Worm (Caenorhabditis elegans) whole organism, early embryonic: Measurements from ENCODE around the gene delm-1.

Source experiments
- ama-1 ChIP-seq: fragments of 150-350 bp; optimal IDR thresholded peaks from 2 replicates; lab custom pipeline; 2014
- ceh-13 ChIP-seq: fragments of 200-800 bp; sonication (Bioruptor generic); optimal IDR thresholded peaks from 2 replicates; lab custom pipeline; 2018; ENCODE audit warnings: mild to moderate bottlenecking, missing genetic modification characterization, missing compliant biosample characterization
- scrt-1 ChIP-seq: fragments of 200-800 bp; sonication (Bioruptor generic); IDR thresholded peaks from 2 replicates; pipeline ENCODE4 v1.3.6; 2022; ENCODE audit warnings: missing genetic modification characterization, missing compliant biosample characterization

DNA sequence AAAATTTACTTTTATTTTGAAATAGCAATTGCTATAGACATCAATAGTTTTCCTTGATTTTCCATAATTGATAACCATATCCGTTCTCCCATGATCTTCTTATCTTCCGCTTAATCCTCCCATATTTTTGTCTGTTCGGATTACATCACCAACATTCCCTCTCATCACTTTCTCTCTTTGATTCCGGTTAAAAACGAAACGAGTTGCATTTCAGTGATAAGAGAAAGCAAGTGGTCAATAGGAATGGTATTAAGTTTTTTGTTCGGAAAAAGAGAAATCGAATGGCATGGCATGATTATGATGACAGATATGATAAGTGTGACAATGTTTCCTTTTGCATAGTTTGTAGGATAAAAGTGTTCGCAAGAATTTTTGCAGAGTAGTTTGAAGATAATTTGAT lies 23.3 kb downstream of the delm-1 start:
- TF ChIP-seq ceh-13 (GFP tag; lab: Kevin White, UChicago) (no peak), ama-1 (lab: Kevin White, UChicago) (no peak), scrt-1 (GFP tag; lab: Robert Waterston, UW) (no peak)
